Worm (Caenorhabditis elegans) whole organism, L4 larva: Measurements from ENCODE around the gene T02G5.3.

Source experiments
- D1046.2 ChIP-seq: fragments of 200-800 bp; sonication (Bioruptor generic); IDR thresholded peaks from 2 replicates; pipeline ENCODE4 v1.3.6; 2022; ENCODE audit warnings: missing genetic modification characterization, missing compliant biosample characterization
- F10B5.3 ChIP-seq: sonication (generic microtip); optimal IDR thresholded peaks from 2 replicates; lab custom pipeline; 2016; ENCODE audit warnings: mild to moderate bottlenecking, missing genetic modification characterization, missing compliant biosample characterization
- F26F4.8 ChIP-seq: fragments of 200-800 bp; sonication (Bioruptor generic); conservative IDR thresholded peaks from 2 replicates; pipeline ENCODE4 v1.3.6; 2022; ENCODE audit warnings: missing genetic modification characterization, missing compliant biosample characterization
- T26A8.4 ChIP-seq: fragments of 200-800 bp; sonication (Bioruptor generic); IDR thresholded peaks from 2 replicates; pipeline ENCODE4 v1.3.6; 2022; ENCODE audit warnings: missing genetic modification characterization, missing compliant biosample characterization
- Y48G9A.11 ChIP-seq: fragments of 200-800 bp; sonication (Bioruptor generic); IDR thresholded peaks from 2 replicates; pipeline ENCODE4 v1.3.6; 2022; ENCODE audit warnings: missing genetic modification reagents, missing genetic modification characterization, missing compliant biosample characterization
- Y5F2A.4 ChIP-seq: fragments of 200-800 bp; sonication (Bioruptor generic); optimal IDR thresholded peaks from 2 replicates; lab custom pipeline; 2018; ENCODE audit warnings: mild to moderate bottlenecking, missing genetic modification characterization, missing compliant biosample characterization
- ZK546.5 ChIP-seq, 2 experiments: sonication (generic microtip); optimal IDR thresholded peaks; 2 replicates each; lab custom pipeline; 2017; ENCODE audit warnings: missing biosample characterization in 2 of 2, missing genetic modification characterization in 2 of 2
- aly-2 ChIP-seq: sonication (generic microtip); optimal IDR thresholded peaks from 2 replicates; lab custom pipeline; 2018; ENCODE audit warnings: missing biosample characterization, missing genetic modification characterization
- ceh-32 ChIP-seq: sonication (generic microtip); optimal IDR thresholded peaks from 2 replicates; lab custom pipeline; 2016; ENCODE audit warnings: mild to moderate bottlenecking, missing genetic modification characterization, missing compliant biosample characterization; ENCODE audit not compliant: poor library complexity
- daf-16 ChIP-seq, 3 experiments: sonication (generic microtip); optimal IDR thresholded peaks; 2 replicates each; lab custom pipeline; 2016 to 2017; ENCODE audit warnings: missing genetic modification characterization in 3 of 3, missing genetic modification reagents in 3 of 3, mild to moderate bottlenecking in 2 of 3, missing compliant biosample characterization in 2 of 3, missing biosample characterization in 1 of 3, moderate library complexity in 1 of 3
- daf-8 ChIP-seq: fragments of 200-800 bp; sonication (Bioruptor generic); IDR thresholded peaks from 2 replicates; pipeline ENCODE4 v1.3.6; 2022; ENCODE audit warnings: missing genetic modification characterization, missing compliant biosample characterization
- dmd-8 ChIP-seq: fragments of 200-800 bp; sonication (Bioruptor generic); IDR thresholded peaks from 2 replicates; pipeline ENCODE4 v1.3.6; 2022; ENCODE audit warnings: missing genetic modification characterization, missing compliant biosample characterization
- dmd-9 ChIP-seq: fragments of 200-800 bp; sonication (Bioruptor generic); IDR thresholded peaks from 2 replicates; pipeline ENCODE4 v1.3.6; 2022; ENCODE audit warnings: missing genetic modification reagents, missing genetic modification characterization, missing compliant biosample characterization
- egl-43 ChIP-seq: fragments of 200-800 bp; sonication (Bioruptor generic); IDR thresholded peaks from 2 replicates; pipeline ENCODE4 v1.3.6; 2022; ENCODE audit warnings: missing genetic modification reagents, missing genetic modification characterization, missing compliant biosample characterization
- fos-1 ChIP-seq: fragments of 150-350 bp; optimal IDR thresholded peaks from 2 replicates; lab custom pipeline; 2014; ENCODE audit warnings: missing biosample characterization, missing genetic modification characterization
- gei-8 ChIP-seq: fragments of 200-800 bp; sonication (Bioruptor generic); optimal IDR thresholded peaks from 2 replicates; lab custom pipeline; 2018; ENCODE audit warnings: mild to moderate bottlenecking, missing genetic modification characterization, missing compliant biosample characterization
- hif-1 ChIP-seq, 2 experiments: sonication (generic microtip); optimal IDR thresholded peaks; 2 replicates each; lab custom pipeline; 2016 to 2017; ENCODE audit warnings: missing compliant biosample characterization in 2 of 2, missing genetic modification characterization in 2 of 2, missing genetic modification reagents in 2 of 2, missing genotype in 2 of 2, mild to moderate bottlenecking in 1 of 2
- jun-1 ChIP-seq: fragments of 150-350 bp; optimal IDR thresholded peaks from 2 replicates; lab custom pipeline; 2014; ENCODE audit warnings: missing biosample characterization, missing genetic modification reagents, missing genetic modification characterization
- lim-7 ChIP-seq: fragments of 200-800 bp; sonication (Bioruptor generic); IDR thresholded peaks from 2 replicates; pipeline ENCODE4 v1.3.6; 2022; ENCODE audit warnings: missing genetic modification characterization, missing compliant biosample characterization
- lin-13 ChIP-seq: fragments of 150-350 bp; optimal IDR thresholded peaks from 2 replicates; lab custom pipeline; 2014; ENCODE audit warnings: missing biosample characterization, missing genetic modification reagents, missing genetic modification characterization
- lin-38 ChIP-seq: fragments of 200-800 bp; sonication (Bioruptor generic); IDR thresholded peaks from 2 replicates; pipeline ENCODE4 v1.3.6; 2022; ENCODE audit warnings: missing genetic modification reagents, missing genetic modification characterization, missing compliant biosample characterization
- lir-3 ChIP-seq: sonication (generic microtip); optimal IDR thresholded peaks from 2 replicates; lab custom pipeline; 2016; ENCODE audit warnings: mild to moderate bottlenecking, missing genetic modification characterization, missing compliant biosample characterization
- lsy-2 ChIP-seq, 2 experiments: fragments of 150-350 bp in 1 of 2; sonication (generic microtip) in 1 of 2; optimal IDR thresholded peaks; 2 replicates each; lab custom pipeline; 2014 to 2017; ENCODE audit warnings: missing biosample characterization in 2 of 2, missing genetic modification characterization in 2 of 2
- mdl-1 ChIP-seq, 2 experiments: fragments of 150-350 bp in 1 of 2; sonication (generic microtip) in 1 of 2; optimal IDR thresholded peaks; 2 replicates each; lab custom pipeline; 2014 to 2017; ENCODE audit warnings: missing biosample characterization in 2 of 2, missing genetic modification characterization in 2 of 2
- mep-1 ChIP-seq: fragments of 150-350 bp; sonication (generic microtip); optimal IDR thresholded peaks from 3 replicates; lab custom pipeline; 2014; ENCODE audit warnings: missing biosample characterization, missing genetic modification characterization
- mes-2 ChIP-seq: sonication (generic microtip); optimal IDR thresholded peaks from 2 replicates; lab custom pipeline; 2016; ENCODE audit warnings: missing genotype, mild to moderate bottlenecking, missing genetic modification characterization, missing compliant biosample characterization; ENCODE audit not compliant: poor library complexity, severe bottlenecking
- mxl-3 ChIP-seq: fragments of 200-800 bp; sonication (Bioruptor generic); optimal IDR thresholded peaks from 2 replicates; lab custom pipeline; 2018; ENCODE audit warnings: mild to moderate bottlenecking, missing genetic modification characterization, missing compliant biosample characterization
- nhr-10 ChIP-seq: fragments of 150-350 bp; optimal IDR thresholded peaks from 2 replicates; lab custom pipeline; 2014; ENCODE audit warnings: missing biosample characterization, missing genetic modification characterization
- nhr-237 ChIP-seq: sonication (generic microtip); optimal IDR thresholded peaks from 2 replicates; lab custom pipeline; 2017; ENCODE audit warnings: missing biosample characterization, missing genetic modification characterization
- nhr-28 ChIP-seq: fragments of 150-350 bp; optimal IDR thresholded peaks from 2 replicates; lab custom pipeline; 2014; ENCODE audit warnings: missing biosample characterization, missing genetic modification characterization
- nhr-41 ChIP-seq: fragments of 200-800 bp; sonication (Bioruptor generic); IDR thresholded peaks from 2 replicates; pipeline ENCODE4 v1.3.6; 2022; ENCODE audit warnings: missing genetic modification reagents, missing genetic modification characterization, missing compliant biosample characterization
- nhr-48 ChIP-seq: sonication (generic microtip); optimal IDR thresholded peaks from 2 replicates; lab custom pipeline; 2016; ENCODE audit warnings: mild to moderate bottlenecking, missing genetic modification characterization, missing compliant biosample characterization
- nhr-6 ChIP-seq: fragments of 150-350 bp; optimal IDR thresholded peaks from 2 replicates; lab custom pipeline; 2014; ENCODE audit warnings: missing biosample characterization, missing genetic modification characterization
- nhr-77 ChIP-seq: fragments of 150-350 bp; optimal IDR thresholded peaks from 2 replicates; lab custom pipeline; 2014; ENCODE audit warnings: missing biosample characterization, missing genetic modification characterization
- pha-4 ChIP-seq, 2 experiments: fragments of 150-350 bp in 1 of 2; fragments of 200-800 bp in 1 of 2; sonication (Bioruptor generic) in 1 of 2; IDR thresholded peaks in 1 of 2; optimal IDR thresholded peaks in 1 of 2; 2 replicates each; pipeline versions ENCODE4 v1.3.6 to Lab custom; 2014 to 2022; ENCODE audit warnings: missing genetic modification characterization in 2 of 2, missing genetic modification reagents in 2 of 2, missing biosample characterization in 1 of 2, missing compliant biosample characterization in 1 of 2
- set-16 ChIP-seq: fragments of 200-800 bp; sonication (Bioruptor generic); IDR thresholded peaks from 2 replicates; pipeline ENCODE4 v1.3.6; 2022; ENCODE audit warnings: missing genetic modification reagents, missing genetic modification characterization, missing compliant biosample characterization
- snpc-1.2 ChIP-seq: fragments of 200-800 bp; sonication (Bioruptor generic); IDR thresholded peaks from 2 replicates; pipeline ENCODE4 v1.3.6; 2022; ENCODE audit warnings: missing genetic modification reagents, missing genetic modification characterization, missing compliant biosample characterization
- spr-1 ChIP-seq: sonication (generic microtip); optimal IDR thresholded peaks from 2 replicates; lab custom pipeline; 2016; ENCODE audit warnings: mild to moderate bottlenecking, missing genetic modification characterization, missing compliant biosample characterization
- unc-39 ChIP-seq: sonication (generic microtip); optimal IDR thresholded peaks from 2 replicates; lab custom pipeline; 2017; ENCODE audit warnings: missing biosample characterization, missing genetic modification characterization
- unc-62 ChIP-seq, 3 experiments: fragments of 150-350 bp in 1 of 3; sonication (generic microtip); optimal IDR thresholded peaks in 2 of 3; peaks in 1 of 3; 1 replicate in 1 of 3; 2 replicates in 2 of 3; lab custom pipeline; 2014 to 2017; ENCODE audit warnings: missing biosample characterization in 3 of 3, missing genetic modification characterization in 3 of 3, missing genetic modification reagents in 3 of 3, missing genotype in 1 of 3
- vab-7 ChIP-seq: fragments of 200-800 bp; sonication (Bioruptor generic); IDR thresholded peaks from 2 replicates; pipeline ENCODE4 v1.3.6; 2022; ENCODE audit warnings: missing genetic modification reagents, missing genetic modification characterization, missing compliant biosample characterization
- zag-1 ChIP-seq: fragments of 150-350 bp; optimal IDR thresholded peaks from 2 replicates; lab custom pipeline; 2014; ENCODE audit warnings: missing biosample characterization, missing genetic modification characterization
- zfp-2 ChIP-seq: sonication (generic microtip); optimal IDR thresholded peaks from 2 replicates; lab custom pipeline; 2016; ENCODE audit warnings: mild to moderate bottlenecking, missing genetic modification characterization, missing compliant biosample characterization
- zip-11 ChIP-seq: fragments of 200-800 bp; sonication (Bioruptor generic); IDR thresholded peaks from 2 replicates; pipeline ENCODE4 v1.3.6; 2022; ENCODE audit warnings: missing genetic modification characterization, missing compliant biosample characterization

The T02G5.3 gene

ce11 chrII:7093339-7093821 lies at the start of gene T02G5.3:
T02G5.3 (plus strand) TSS chrII:7093389.
- TF ChIP-seq nhr-10 (no peak), Y48G9A.11 (GFP tag; lab: Robert Waterston, UW) (no peak), jun-1 (tag; lab: Kevin White, UChicago) (no peak), Y5F2A.4 (GFP tag; lab: Kevin White, UChicago) (no peak), D1046.2 (GFP tag; lab: Robert Waterston, UW) (no peak), mep-1 (tag; lab: Kevin White, UChicago) (no peak), F26F4.8 (GFP tag; lab: Robert Waterston, UW) (no peak)

- TF ChIP-seq unc-62 (GFP tag; optimal IDR thresholded peaks at IDR 0.05 in 1 of 2; lab: Kevin White, UChicago) (peak in 1 of 2 experiments; percentile 19), unc-62 (tag; optimal IDR thresholded peaks at IDR 0.05; lab: Kevin White, UChicago) (no peak), lim-7 (GFP tag; lab: Robert Waterston, UW) (0 out of 2 replicates have a peak, but pooled peaks have one; percentile 10), lin-38 (peak; percentile 35; the same call in 1 of the 2 replicates), dmd-9 (no peak), daf-16 (GFP tag; optimal IDR thresholded peaks at IDR 0.05; lab: Kevin White, UChicago) (no peak), daf-16 (tag; optimal IDR thresholded peaks at IDR 0.05; lab: Kevin White, UChicago) (no peak), T26A8.4 (no peak), nhr-41 (no peak), egl-43 (peak; percentile 72), set-16 (GFP tag; lab: Robert Waterston, UW) (peak; percentile 78), pha-4 (GFP tag; IDR thresholded peaks at IDR 0.05; lab: Robert Waterston, UW) (no peak), pha-4 (tag; optimal IDR thresholded peaks at IDR 0.05; lab: Kevin White, UChicago) (no peak), hif-1 (tag; optimal IDR thresholded peaks at IDR 0.05; lab: Kevin White, UChicago) (no peak), vab-7 (GFP tag; lab: Robert Waterston, UW) (no peak)
These were observed 43.7 kb upstream of the T02G5.3 start for ce11 chrII:7049470-7049869.

DNA sequence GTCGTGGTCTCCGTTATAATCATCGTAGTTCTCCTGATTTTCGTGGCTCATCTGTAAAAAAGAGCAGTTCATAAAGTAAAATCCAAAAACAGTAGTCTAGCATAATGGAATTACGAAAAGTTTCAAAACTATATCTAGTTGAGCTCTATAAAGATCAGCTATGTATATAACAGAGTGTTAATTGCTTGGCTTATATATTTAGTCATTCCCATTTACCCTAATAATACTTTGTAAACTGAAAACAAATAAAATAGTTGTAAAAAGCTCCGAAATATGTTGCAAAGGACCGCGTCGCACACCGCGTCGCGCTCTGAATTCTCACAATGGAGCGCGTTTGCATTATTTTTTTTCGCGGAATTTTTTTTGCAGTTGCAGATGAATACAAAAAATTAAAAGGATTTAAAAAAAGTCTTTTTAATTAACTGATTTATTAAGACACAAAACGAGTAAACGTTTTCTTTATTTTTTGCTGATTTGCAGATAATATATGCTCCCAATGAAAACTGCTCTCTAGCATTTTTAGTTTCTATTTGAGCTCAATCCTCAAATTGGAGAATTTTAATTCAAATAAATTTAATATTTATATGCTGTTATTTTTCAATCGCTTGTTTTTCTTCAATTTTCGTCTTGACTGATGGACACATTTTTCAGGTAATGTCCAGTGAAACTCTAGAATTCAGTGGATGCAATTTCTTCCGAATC lies 43.0 kb upstream of the T02G5.3 start, which contains the start of the genes tcer-1 and ZK1127.5:
Gene tcer-1, minus strand, starts transcription at position 51 of the 702 bp plus-strand sequence.
Gene ZK1127.5, plus strand, starts transcription at position 652 of the 702 bp plus-strand sequence.
- TF ChIP-seq lin-13 (GFP tag; lab: Kevin White, UChicago) (no peak), zfp-2 (tag; lab: Kevin White, UChicago) (no peak), mep-1 (tag; lab: Kevin White, UChicago) (peak; percentile 65), spr-1 (tag; lab: Kevin White, UChicago) (no peak), daf-8 (GFP tag; lab: Robert Waterston, UW) (no peak), nhr-6 (tag; lab: Kevin White, UChicago) (peak; percentile 44), ZK546.5 (tag; optimal IDR thresholded peaks at IDR 0.05; lab: Kevin White, UChicago) (no peak), snpc-1.2 (no peak), lsy-2 (tag; optimal IDR thresholded peaks at IDR 0.05; lab: Kevin White, UChicago) (peak in 1 of 2 experiments; percentile 83), F10B5.3 (tag; lab: Kevin White, UChicago) (no peak), nhr-237 (tag; lab: Kevin White, UChicago) (no peak), unc-39 (tag; lab: Kevin White, UChicago) (no peak), ceh-32 (no peak), set-16 (GFP tag; lab: Robert Waterston, UW) (no peak), zag-1 (tag; lab: Kevin White, UChicago) (no peak), mes-2 (tag; lab: Kevin White, UChicago) (peak; percentile 68), nhr-48 (no peak), lir-3 (tag; lab: Kevin White, UChicago) (no peak), fos-1 (tag; lab: Kevin White, UChicago) (no peak), nhr-28 (tag; lab: Kevin White, UChicago) (peak; percentile 18), gei-8 (GFP tag; lab: Kevin White, UChicago) (no peak), D1046.2 (GFP tag; lab: Robert Waterston, UW) (no peak), mdl-1 (tag; optimal IDR thresholded peaks at IDR 0.05; lab: Kevin White, UChicago) (peak in 1 of 2 experiments; percentile 6), nhr-10 (no peak), vab-7 (GFP tag; lab: Robert Waterston, UW) (no peak), mxl-3 (no peak), zip-11 (GFP tag; lab: Robert Waterston, UW) (no peak), F26F4.8 (GFP tag; lab: Robert Waterston, UW) (no peak), aly-2 (tag; lab: Kevin White, UChicago) (no peak), dmd-8 (GFP tag; lab: Robert Waterston, UW) (no peak), pha-4 (GFP tag; IDR thresholded peaks at IDR 0.05; lab: Robert Waterston, UW) (no peak), pha-4 (tag; optimal IDR thresholded peaks at IDR 0.05; lab: Kevin White, UChicago) (no peak), nhr-77 (tag; lab: Kevin White, UChicago) (no peak)
